Fruit fly (Drosophila melanogaster): ENCODE results near the gene eIF2Bbeta.
A peak's percentile ranks its signal among the peaks of the same experiment; 100 is the strongest.

DNA sequence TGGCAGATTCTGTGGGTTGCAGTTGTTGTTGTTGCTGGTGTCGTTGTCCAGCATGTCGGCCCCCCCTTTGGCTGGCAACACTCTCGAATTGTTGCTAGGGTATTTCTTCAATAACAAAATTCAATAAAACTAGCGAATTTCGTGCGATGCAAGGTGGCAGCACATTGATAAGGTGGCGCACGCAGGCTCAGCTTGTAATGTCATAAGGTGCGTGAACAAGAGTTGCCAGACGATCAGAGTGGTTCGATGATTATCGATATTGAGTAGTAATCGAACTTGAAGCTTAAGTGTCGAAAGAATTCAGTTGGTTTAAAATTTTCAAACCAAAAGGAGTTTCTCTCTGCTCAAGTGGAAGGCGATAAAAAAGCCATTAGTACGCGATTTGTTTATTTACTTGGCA is 15.8 kb downstream of the eIF2Bbeta start, which contains the start of gene CG2701:
- peak; percentile 4 for TF ChIP-seq pho (GFP tag; optimal IDR thresholded peaks at IDR 0.05)
- no peak for TF ChIP-seq pan (optimal IDR thresholded peaks at IDR 0.05)
- no peak for TF ChIP-seq pan (GFP tag; optimal IDR thresholded peaks at IDR 0.05 in 1 of 2, IDR thresholded peaks at IDR 0.05 in 1 of 2)
- TF ChIP-seq Nf-YC (tag; optimal IDR thresholded peaks at IDR 0.05), result no peak
- TF ChIP-seq ato (GFP tag; IDR thresholded peaks at IDR 0.05; ENCODE audit: partially characterized antibody), result peak; percentile 61; the same call in 1 of the 2 replicates
- no peak for TF ChIP-seq abd-A (tag; optimal IDR thresholded peaks at IDR 0.05)
- TF ChIP-seq Dbx (GFP tag; IDR thresholded peaks at IDR 0.05), result 0 out of 3 replicates have a peak, but pooled peaks have one; percentile 36
- no peak for TF ChIP-seq Trl (optimal IDR thresholded peaks at IDR 0.05)
- TF ChIP-seq Trl (GFP tag; optimal IDR thresholded peaks at IDR 0.05), result peak; percentile 0
- TF ChIP-seq mirr (GFP tag; optimal IDR thresholded peaks at IDR 0.05), result peak; percentile 24
- no peak for TF ChIP-seq CG9876 (GFP tag; optimal IDR thresholded peaks at IDR 0.05)
- TF ChIP-seq CG13424 (tag; optimal IDR thresholded peaks at IDR 0.05), result no peak
- TF ChIP-seq Hand (GFP tag; optimal IDR thresholded peaks at IDR 0.05), result no peak
- no peak for TF ChIP-seq CG14965 (GFP tag; optimal IDR thresholded peaks at IDR 0.05; ENCODE audit: borderline replicate concordance)
- TF ChIP-seq peb (GFP tag; IDR thresholded peaks at IDR 0.05), result no peak
